Fruit fly (Drosophila melanogaster): ENCODE measurements around the gene Uxs.

Gene Uxs

dm6 chr3L:8153206-8153996 lies 27.3 kb upstream of the Uxs start (continued):
- TF ChIP-seq H15 (GFP tag; IDR thresholded peaks at IDR 0.05) = peak; percentile 53; the same call in 1 of the 3 replicates
- TF ChIP-seq CG1602 (GFP tag; optimal IDR thresholded peaks at IDR 0.05) = peak; percentile 41
- peak; percentile 57 for TF ChIP-seq CG14050 (GFP tag; IDR thresholded peaks at IDR 0.05)
- TF ChIP-seq oc (tag; optimal IDR thresholded peaks at IDR 0.05) = peak; percentile 80
- TF ChIP-seq gem (tag; optimal IDR thresholded peaks at IDR 0.05) = peak; percentile 66
- TF ChIP-seq CG5245 (GFP tag; optimal IDR thresholded peaks at IDR 0.05) = peak; percentile 46
- peak; percentile 65; the same call in 1 of the 3 replicates for TF ChIP-seq so (GFP tag; IDR thresholded peaks at IDR 0.05)
- peak; percentile 49 for TF ChIP-seq PHDP (tag; optimal IDR thresholded peaks at IDR 0.05)
- TF ChIP-seq CG12071 (GFP tag; optimal IDR thresholded peaks at IDR 0.05) = peak; percentile 42
- peak; percentile 43 for TF ChIP-seq CG9437 (GFP tag; optimal IDR thresholded peaks at IDR 0.05)
- TF ChIP-seq zfh1 (GFP tag; IDR thresholded peaks at IDR 0.05) = peak; percentile 44; the same call in 1 of the 3 replicates
- TF ChIP-seq CG9727 (GFP tag; optimal IDR thresholded peaks at IDR 0.05) = peak; percentile 36
- TF ChIP-seq crc (GFP tag; optimal IDR thresholded peaks at IDR 0.05) = no peak
- peak; percentile 27 for TF ChIP-seq jumu (GFP tag; optimal IDR thresholded peaks at IDR 0.05)
- TF ChIP-seq ash1 (GFP tag; optimal IDR thresholded peaks at IDR 0.05) = no peak
- TF ChIP-seq CG9817 (tag; optimal IDR thresholded peaks at IDR 0.05) = peak; percentile 20
- no peak for TF ChIP-seq fru (optimal IDR thresholded peaks at IDR 0.05)
- TF ChIP-seq CG18262 (tag; optimal IDR thresholded peaks at IDR 0.05) = peak; percentile 41
- no peak for TF ChIP-seq CG7357 (GFP tag; IDR thresholded peaks at IDR 0.05)
- no peak for TF ChIP-seq CG16813 (GFP tag; IDR thresholded peaks at IDR 0.05; ENCODE audit: partially characterized antibody)
- peak; percentile 52; the same call in 1 of the 2 replicates for TF ChIP-seq CG5953 (GFP tag; IDR thresholded peaks at IDR 0.05)
- no peak for TF ChIP-seq CG15479 (GFP tag; optimal IDR thresholded peaks at IDR 0.05)
- TF ChIP-seq CG17612 (GFP tag; IDR thresholded peaks at IDR 0.05) = no peak
- no peak for TF ChIP-seq CG6683 (GFP tag; optimal IDR thresholded peaks at IDR 0.05)
- TF ChIP-seq gfzf (GFP tag; optimal IDR thresholded peaks at IDR 0.05) = no peak
- TF ChIP-seq CG15011 (GFP tag; optimal IDR thresholded peaks at IDR 0.05) = peak; percentile 4
- TF ChIP-seq fd96Cb (tag; optimal IDR thresholded peaks at IDR 0.05) = peak; percentile 63
- TF ChIP-seq sens-2 (GFP tag; IDR thresholded peaks at IDR 0.05) = no peak
- TF ChIP-seq CG10267 (tag; optimal IDR thresholded peaks at IDR 0.05) = peak; percentile 35
- no peak for TF ChIP-seq Usf (GFP tag; optimal IDR thresholded peaks at IDR 0.05)
- TF ChIP-seq Hr3 (GFP tag; optimal IDR thresholded peaks at IDR 0.05) = peak; percentile 43
- no peak for TF ChIP-seq CG2202 (tag; optimal IDR thresholded peaks at IDR 0.05)
- peak; percentile 56 for TF ChIP-seq grau (tag; optimal IDR thresholded peaks at IDR 0.05)
- TF ChIP-seq tup (GFP tag; optimal IDR thresholded peaks at IDR 0.05) = no peak
- no peak for TF ChIP-seq en (GFP tag; optimal IDR thresholded peaks at IDR 0.05)
- no peak for TF ChIP-seq CG7271 (tag; optimal IDR thresholded peaks at IDR 0.05)
- no peak for TF ChIP-seq CG32532 (GFP tag; IDR thresholded peaks at IDR 0.05)
- no peak for TF ChIP-seq lov (optimal IDR thresholded peaks at IDR 0.05)
- TF ChIP-seq lov (GFP tag; IDR thresholded peaks at IDR 0.05) = peak; percentile 73; the same call in 1 of the 3 replicates
- no peak for TF ChIP-seq CG6854 (GFP tag; optimal IDR thresholded peaks at IDR 0.05)
- TF ChIP-seq kah (GFP tag; optimal IDR thresholded peaks at IDR 0.05) = peak; percentile 46
- no peak for TF ChIP-seq Dip3 (GFP tag; optimal IDR thresholded peaks at IDR 0.05)
- TF ChIP-seq NfI (GFP tag; optimal IDR thresholded peaks at IDR 0.05) = peak; percentile 57
- peak; percentile 60 for TF ChIP-seq CoRest (tag; optimal IDR thresholded peaks at IDR 0.05)
- TF ChIP-seq trh (GFP tag; optimal IDR thresholded peaks at IDR 0.05) = no peak
- TF ChIP-seq dati (GFP tag; IDR thresholded peaks at IDR 0.05) = no peak
- no peak for TF ChIP-seq ham (GFP tag; IDR thresholded peaks at IDR 0.05)
- no peak for TF ChIP-seq Dfd (GFP tag; optimal IDR thresholded peaks at IDR 0.05)
- TF ChIP-seq esg (GFP tag; conservative IDR thresholded peaks at IDR 0.05) = peak; percentile 54; the same call in 1 of the 2 replicates
- TF ChIP-seq CG33213 (GFP tag; optimal IDR thresholded peaks at IDR 0.05) = peak; percentile 41

Measured in whole organism, embryonic.